Fruit fly (Drosophila melanogaster) whole organism, wandering third instar larva: ENCODE results near the gene Hmr.
A peak's percentile ranks its signal among the peaks of the same experiment; 100 is the strongest.

ENCODE experiments used
- Abd-B ChIP-seq: fragments of >200 bp; optimal IDR thresholded peaks from 2 replicates; lab custom pipeline; 2017; ENCODE audit warnings: missing biosample characterization, missing genetic modification characterization
- CG32264 ChIP-seq: fragments of 200-800 bp; sonication (Bioruptor generic); optimal IDR thresholded peaks from 2 replicates; lab custom pipeline; 2016; ENCODE audit warnings: missing biosample characterization, missing genetic modification characterization
- CG9705 ChIP-seq: fragments of 200-800 bp; sonication (Bioruptor generic); optimal IDR thresholded peaks from 2 replicates; lab custom pipeline; 2018; ENCODE audit warnings: missing biosample characterization, mild to moderate bottlenecking, missing genetic modification characterization
- CrebA ChIP-seq: fragments of 200-800 bp; sonication (Bioruptor generic); optimal IDR thresholded peaks from 2 replicates; lab custom pipeline; 2016; ENCODE audit warnings: missing biosample characterization, mild to moderate bottlenecking, missing genetic modification characterization, borderline replicate concordance
- Dfd ChIP-seq: fragments of >200 bp; optimal IDR thresholded peaks from 2 replicates; lab custom pipeline; 2017; ENCODE audit warnings: missing biosample characterization, missing genetic modification characterization
- Dif ChIP-seq: fragments of 200-275, 200-300 bp; sonication (Bioruptor generic); optimal IDR thresholded peaks from 2 replicates; lab custom pipeline; 2018; ENCODE audit warnings: missing biosample characterization, missing genetic modification characterization; ENCODE audit not compliant: partially characterized antibody
- GATAd ChIP-seq: sonication (Bioruptor generic); optimal IDR thresholded peaks from 2 replicates; lab custom pipeline; 2016; ENCODE audit warnings: missing biosample characterization, missing genetic modification characterization
- HLH106 ChIP-seq: fragments of 200-800 bp; optimal IDR thresholded peaks from 3 replicates; lab custom pipeline; 2019; ENCODE audit warnings: missing biosample characterization, mild to moderate bottlenecking, missing genetic modification characterization, moderate library complexity
- Hnf4 ChIP-seq: fragments of 200-800 bp; sonication (Bioruptor generic); optimal IDR thresholded peaks from 2 replicates; lab custom pipeline; 2016; ENCODE audit warnings: missing biosample characterization, mild to moderate bottlenecking, missing genetic modification characterization
- Hr78 ChIP-seq: fragments of >200 bp; optimal IDR thresholded peaks from 2 replicates; lab custom pipeline; 2017; ENCODE audit warnings: missing biosample characterization, missing genetic modification characterization
- Hr83 ChIP-seq: fragments of 200-300 bp; sonication (Bioruptor generic); optimal IDR thresholded peaks from 2 replicates; lab custom pipeline; 2016; ENCODE audit warnings: missing biosample characterization, mild to moderate bottlenecking, missing genetic modification characterization, moderate library complexity; ENCODE audit not compliant: poor library complexity, severe bottlenecking
- Jra ChIP-seq: sonication (Bioruptor generic); optimal IDR thresholded peaks from 2 replicates; lab custom pipeline; 2016; ENCODE audit warnings: missing biosample characterization, missing genetic modification characterization
- Mio ChIP-seq: sonication (Bioruptor generic); optimal IDR thresholded peaks from 2 replicates; lab custom pipeline; 2016; ENCODE audit warnings: missing biosample characterization, missing genetic modification characterization
- Myc ChIP-seq: fragments of >200 bp; optimal IDR thresholded peaks from 2 replicates; lab custom pipeline; 2017
- N ChIP-seq: fragments of >200 bp; optimal IDR thresholded peaks from 2 replicates; lab custom pipeline; 2018; ENCODE audit warnings: missing biosample characterization, missing external identifiers, missing genetic modification characterization
- OdsH ChIP-seq: fragments of 200-800 bp; sonication (Bioruptor generic); optimal IDR thresholded peaks from 2 replicates; lab custom pipeline; 2016; ENCODE audit warnings: missing biosample characterization, mild to moderate bottlenecking, missing genetic modification characterization
- Rel ChIP-seq, 2 experiments: fragments of 200-800 bp; sonication (Bioruptor generic) in 1 of 2; optimal IDR thresholded peaks; 2 replicates in 1 of 2; 3 replicates in 1 of 2; lab custom pipeline; 2016 to 2019; ENCODE audit warnings: mild to moderate bottlenecking in 2 of 2, missing biosample characterization in 2 of 2, missing genetic modification characterization in 2 of 2, moderate library complexity in 1 of 2
- Sp1 ChIP-seq: fragments of 200-800 bp; sonication (Bioruptor generic); optimal IDR thresholded peaks from 3 replicates; lab custom pipeline; 2019; ENCODE audit warnings: missing biosample characterization, mild to moderate bottlenecking, missing genetic modification characterization, moderate library complexity
- Vsx2 ChIP-seq: fragments of 200-300, 225-300 bp; sonication (Bioruptor generic); optimal IDR thresholded peaks from 2 replicates; lab custom pipeline; 2018; ENCODE audit warnings: missing biosample characterization, missing genetic modification characterization; ENCODE audit not compliant: partially characterized antibody
- br ChIP-seq: fragments of 200-800 bp; sonication (Bioruptor generic); optimal IDR thresholded peaks from 2 replicates; lab custom pipeline; 2016; ENCODE audit warnings: missing biosample characterization, missing genetic modification characterization
- brk ChIP-seq: fragments of 200-800 bp; sonication (Bioruptor generic); optimal IDR thresholded peaks from 2 replicates; lab custom pipeline; 2016; ENCODE audit warnings: missing biosample characterization, mild to moderate bottlenecking, missing genetic modification characterization
- dl ChIP-seq, 2 experiments: fragments of 175-275, 200-275 bp in 1 of 2; fragments of 200-275 bp in 1 of 2; sonication (Bioruptor generic); optimal IDR thresholded peaks; lab custom pipeline; 2018; ENCODE audit warnings: mild to moderate bottlenecking in 2 of 2, missing biosample characterization in 2 of 2, missing genetic modification characterization in 2 of 2, moderate library complexity in 2 of 2; ENCODE audit not compliant: partially characterized antibody in 2 of 2, insufficient read depth in 1 of 2
- dmrt93B ChIP-seq: fragments of 200-800 bp; sonication (Bioruptor generic); optimal IDR thresholded peaks from 2 replicates; lab custom pipeline; 2018; ENCODE audit warnings: missing biosample characterization, mild to moderate bottlenecking, missing genetic modification characterization
- dsf ChIP-seq: sonication (Bioruptor generic); optimal IDR thresholded peaks from 2 replicates; lab custom pipeline; 2016; ENCODE audit warnings: missing biosample characterization, missing genetic modification characterization, borderline replicate concordance
- ey ChIP-seq: fragments of 200-800 bp; sonication (Bioruptor generic); optimal IDR thresholded peaks from 2 replicates; lab custom pipeline; 2016; ENCODE audit warnings: missing biosample characterization, missing genetic modification characterization
- foxo ChIP-seq, 2 experiments: fragments of 200-800 bp; sonication (Bioruptor generic); optimal IDR thresholded peaks; 2 replicates in 1 of 2; 3 replicates in 1 of 2; lab custom pipeline; 2016 to 2017; ENCODE audit warnings: missing biosample characterization in 2 of 2, missing genetic modification characterization in 2 of 2
- fru ChIP-seq: fragments of 200-800 bp; sonication (Bioruptor generic); optimal IDR thresholded peaks from 3 replicates; lab custom pipeline; 2016; ENCODE audit warnings: missing biosample characterization, mild to moderate bottlenecking, missing genetic modification characterization
- h ChIP-seq: fragments of 200-800 bp; sonication (Bioruptor generic); optimal IDR thresholded peaks from 3 replicates; lab custom pipeline; 2016; ENCODE audit warnings: missing biosample characterization, mild to moderate bottlenecking, missing genetic modification characterization
- jim ChIP-seq: fragments of 175-275, 200-325 bp; sonication (Bioruptor generic); optimal IDR thresholded peaks from 2 replicates; lab custom pipeline; 2016; ENCODE audit warnings: missing biosample characterization, mild to moderate bottlenecking, missing genetic modification characterization
- lola ChIP-seq: fragments of >200 bp; optimal IDR thresholded peaks from 2 replicates; lab custom pipeline; 2017; ENCODE audit warnings: missing biosample characterization, missing genetic modification characterization
- pan ChIP-seq: fragments of >200 bp; optimal IDR thresholded peaks from 2 replicates; lab custom pipeline; 2017
- psq ChIP-seq: fragments of 200-800 bp; sonication (Bioruptor generic); optimal IDR thresholded peaks from 3 replicates; lab custom pipeline; 2017; ENCODE audit warnings: missing biosample characterization, mild to moderate bottlenecking, missing genetic modification characterization, moderate library complexity
- rgr ChIP-seq: fragments of 200-800 bp; sonication (Bioruptor generic); optimal IDR thresholded peaks from 3 replicates; lab custom pipeline; 2016; ENCODE audit warnings: missing biosample characterization, mild to moderate bottlenecking, missing genetic modification characterization
- sage ChIP-seq: fragments of 200-800 bp; sonication (Bioruptor generic); optimal IDR thresholded peaks from 2 replicates; lab custom pipeline; 2016; ENCODE audit warnings: missing biosample characterization, mild to moderate bottlenecking, missing genetic modification characterization
- sv ChIP-seq: fragments of 200-800 bp; sonication (Bioruptor generic); optimal IDR thresholded peaks from 3 replicates; lab custom pipeline; 2016; ENCODE audit warnings: missing biosample characterization, missing genetic modification characterization
- tai ChIP-seq: sonication (Bioruptor generic); optimal IDR thresholded peaks from 2 replicates; lab custom pipeline; 2016; ENCODE audit warnings: missing biosample characterization, missing genetic modification characterization
- usp ChIP-seq: fragments of >200 bp; optimal IDR thresholded peaks from 2 replicates; lab custom pipeline; 2017; ENCODE audit warnings: missing biosample characterization, missing genetic modification characterization
- woc ChIP-seq: sonication (Bioruptor generic); optimal IDR thresholded peaks from 2 replicates; lab custom pipeline; 2016; ENCODE audit warnings: missing biosample characterization, mild to moderate bottlenecking, missing genetic modification characterization

Hmr gene

DNA sequence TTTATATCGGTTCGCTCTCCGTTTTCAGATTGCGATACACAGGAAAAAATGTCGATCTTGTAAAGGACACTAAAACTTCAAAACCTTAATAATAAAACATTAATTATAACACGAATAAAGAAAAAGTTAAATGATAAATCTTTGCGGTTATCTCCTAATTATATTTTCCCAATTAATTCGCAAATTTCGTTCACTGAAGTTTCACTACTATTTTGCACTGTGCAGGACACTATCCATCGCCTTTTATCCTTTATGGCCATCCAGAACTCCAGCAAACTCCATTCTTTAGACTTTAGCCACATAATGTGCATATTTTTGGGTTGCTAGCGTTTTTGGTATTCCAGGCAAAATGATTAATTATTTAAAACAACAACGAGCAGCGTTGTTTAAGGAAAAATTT is 46.6 kb downstream of the Hmr start:
- TF ChIP-seq dl (GFP tag; optimal IDR thresholded peaks at IDR 0.05; lab: Kevin White, UChicago; ENCODE audit: insufficient read depth in 1 of 2, partially characterized antibody in 2 of 2) (no peak), HLH106 (no peak), Rel (GFP tag; optimal IDR thresholded peaks at IDR 0.05; lab: Kevin White, UChicago) (no peak), Rel (tag; optimal IDR thresholded peaks at IDR 0.05; lab: Kevin White, UChicago) (no peak), N (GFP tag; lab: Kevin White, UChicago) (no peak), foxo (GFP tag; optimal IDR thresholded peaks at IDR 0.05; lab: Kevin White, UChicago) (no peak), Myc (lab: Kevin White, UChicago) (no peak), CG32264 (GFP tag; lab: Kevin White, UChicago) (no peak), Hr78 (GFP tag; lab: Kevin White, UChicago) (no peak), Dfd (no peak), CrebA (no peak), jim (no peak), Hr83 (GFP tag; lab: Kevin White, UChicago) (no peak), dsf (GFP tag; lab: Kevin White, UChicago) (no peak), Dif (no peak), Vsx2 (no peak), CG9705 (GFP tag; lab: Kevin White, UChicago) (no peak), sage (GFP tag; lab: Kevin White, UChicago) (no peak), usp (GFP tag; lab: Kevin White, UChicago) (no peak), psq (GFP tag; lab: Kevin White, UChicago) (no peak), GATAd (no peak)

DNA sequence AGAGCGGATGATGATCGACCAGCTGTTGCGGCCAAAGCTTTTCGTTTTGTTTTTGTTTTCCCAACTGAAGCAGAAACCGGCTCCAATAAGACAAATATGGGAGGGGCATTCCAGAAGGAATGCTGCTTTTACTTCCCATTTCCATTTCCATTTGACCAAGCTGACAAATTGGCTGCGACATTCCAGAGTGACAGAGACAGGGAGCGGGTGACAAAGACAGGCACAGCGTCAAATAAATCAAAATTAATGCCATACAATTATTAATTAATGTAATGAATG is 47.9 kb downstream of the Hmr start:
- no peak for TF ChIP-seq N (GFP tag; lab: Kevin White, UChicago)
- TF ChIP-seq pan (lab: Kevin White, UChicago): no peak
- TF ChIP-seq Dif: no peak
- no peak for TF ChIP-seq rgr (GFP tag; lab: Kevin White, UChicago)
- no peak for TF ChIP-seq Dfd

DNA sequence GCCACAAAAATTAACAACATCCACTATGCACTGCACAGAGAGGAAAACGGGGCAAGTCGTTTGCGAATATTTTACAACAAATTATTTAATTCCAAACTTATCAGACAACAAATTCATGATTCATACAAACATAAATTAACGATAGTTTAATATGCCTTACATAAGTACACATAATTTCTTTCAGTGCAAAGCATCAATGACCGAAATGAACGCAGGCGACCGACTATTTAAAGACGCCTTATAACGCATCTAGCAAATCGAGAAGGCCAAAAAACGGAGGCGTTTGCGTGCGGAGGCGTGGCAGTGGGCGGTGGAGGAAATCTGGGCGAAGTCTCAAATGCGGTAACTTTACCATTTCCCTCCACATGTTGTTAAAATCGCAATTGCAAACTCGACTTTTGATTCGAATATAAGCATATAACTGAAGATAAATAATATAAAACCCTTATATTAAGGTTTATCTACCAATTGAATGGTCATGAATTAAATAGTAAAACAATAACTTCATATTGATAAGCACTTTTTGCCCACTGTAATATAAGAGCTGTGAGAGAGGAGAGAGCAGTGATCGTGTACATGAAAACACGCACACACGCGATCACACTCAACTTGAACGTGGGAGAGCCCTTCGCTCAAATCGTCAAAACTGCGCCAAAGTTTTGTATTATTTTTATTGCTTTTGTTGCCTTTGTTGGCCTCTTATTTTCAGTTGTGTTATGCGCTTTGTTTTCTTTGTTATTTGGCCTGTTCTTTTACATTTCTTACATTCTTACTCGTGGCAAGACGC is 48.4 kb downstream of the Hmr start:
- TF ChIP-seq CG9705 (GFP tag; lab: Kevin White, UChicago) (peak; percentile 79), GATAd (peak; percentile 78), tai (GFP tag; lab: Kevin White, UChicago) (peak; percentile 87), ey (GFP tag; lab: Kevin White, UChicago) (peak; percentile 93), brk (peak; percentile 83), Sp1 (peak; percentile 91), CG32264 (GFP tag; lab: Kevin White, UChicago) (peak; percentile 88), Jra (GFP tag; lab: Kevin White, UChicago) (peak; percentile 82), br (peak; percentile 91), Hr83 (GFP tag; lab: Kevin White, UChicago) (peak; percentile 41), usp (GFP tag; lab: Kevin White, UChicago) (no peak), CrebA (peak; percentile 70), dsf (GFP tag; lab: Kevin White, UChicago) (peak; percentile 67), fru (GFP tag; lab: Kevin White, UChicago) (peak; percentile 95), Dif (peak; percentile 31), Dfd (no peak), pan (lab: Kevin White, UChicago) (no peak), foxo (GFP tag; optimal IDR thresholded peaks at IDR 0.05; lab: Kevin White, UChicago) (peak; percentile 80 to 94), OdsH (GFP tag; lab: Kevin White, UChicago) (peak; percentile 91), dl (GFP tag; optimal IDR thresholded peaks at IDR 0.05; lab: Kevin White, UChicago; ENCODE audit: insufficient read depth in 1 of 2, partially characterized antibody in 2 of 2) (peak in 1 of 2 experiments; percentile 50), jim (no peak), N (GFP tag; lab: Kevin White, UChicago) (no peak), Myc (lab: Kevin White, UChicago) (no peak), sv (GFP tag; lab: Kevin White, UChicago) (peak; percentile 62), Mio (GFP tag; lab: Kevin White, UChicago) (peak; percentile 48), HLH106 (peak; percentile 94), lola (no peak), psq (GFP tag; lab: Kevin White, UChicago) (peak; percentile 77), dmrt93B (GFP tag; lab: Kevin White, UChicago) (peak; percentile 88), rgr (GFP tag; lab: Kevin White, UChicago) (peak; percentile 93), h (peak; percentile 92), Hr78 (GFP tag; lab: Kevin White, UChicago) (no peak), Rel (GFP tag; optimal IDR thresholded peaks at IDR 0.05; lab: Kevin White, UChicago) (peak; percentile 73), Rel (tag; optimal IDR thresholded peaks at IDR 0.05; lab: Kevin White, UChicago) (peak; percentile 36), woc (GFP tag; lab: Kevin White, UChicago) (peak; percentile 90), sage (GFP tag; lab: Kevin White, UChicago) (peak; percentile 91), Abd-B (GFP tag; lab: Kevin White, UChicago) (no peak), Vsx2 (no peak), Hnf4 (peak; percentile 92)
- TF ChIP-seq, all 38 proteins: peak for 28
